Fruit fly (Drosophila melanogaster): ENCODE results near the gene CG13946.

CG13946 gene

dm6 chr2L:819315-820032, 43.1 kb downstream of the CG13946 start, which contains the start of the genes PGAP2 and Clp (continued):
- peak; percentile 13 for TF ChIP-seq Lpt (GFP tag; optimal IDR thresholded peaks at IDR 0.05)
- TF ChIP-seq Smox (GFP tag; optimal IDR thresholded peaks at IDR 0.05): no peak
- peak; percentile 64 for TF ChIP-seq cyc (GFP tag; optimal IDR thresholded peaks at IDR 0.05)
- TF ChIP-seq CG34406 (GFP tag; optimal IDR thresholded peaks at IDR 0.05): peak; percentile 38
- peak; percentile 2 for TF ChIP-seq CG6808 (GFP tag; optimal IDR thresholded peaks at IDR 0.05)
- no peak for TF ChIP-seq achi (GFP tag; optimal IDR thresholded peaks at IDR 0.05)
- no peak for TF ChIP-seq CG10631 (GFP tag; optimal IDR thresholded peaks at IDR 0.05)
- TF ChIP-seq CG7368 (GFP tag; optimal IDR thresholded peaks at IDR 0.05): peak; percentile 46
- peak; percentile 57 for TF ChIP-seq Sox15 (GFP tag; optimal IDR thresholded peaks at IDR 0.05)
- no peak for TF ChIP-seq Hr4 (GFP tag; optimal IDR thresholded peaks at IDR 0.05)
- TF ChIP-seq CG10669 (GFP tag; optimal IDR thresholded peaks at IDR 0.05): peak; percentile 57
- TF ChIP-seq Gug (GFP tag; IDR thresholded peaks at IDR 0.05): peak; percentile 50
- no peak for TF ChIP-seq CG6276 (GFP tag; optimal IDR thresholded peaks at IDR 0.05)
- peak; percentile 84 for TF ChIP-seq fkh (GFP tag; optimal IDR thresholded peaks at IDR 0.05)
- TF ChIP-seq dsx (GFP tag; optimal IDR thresholded peaks at IDR 0.05; ENCODE audit: poor library complexity, severe bottlenecking): no peak

DNA sequence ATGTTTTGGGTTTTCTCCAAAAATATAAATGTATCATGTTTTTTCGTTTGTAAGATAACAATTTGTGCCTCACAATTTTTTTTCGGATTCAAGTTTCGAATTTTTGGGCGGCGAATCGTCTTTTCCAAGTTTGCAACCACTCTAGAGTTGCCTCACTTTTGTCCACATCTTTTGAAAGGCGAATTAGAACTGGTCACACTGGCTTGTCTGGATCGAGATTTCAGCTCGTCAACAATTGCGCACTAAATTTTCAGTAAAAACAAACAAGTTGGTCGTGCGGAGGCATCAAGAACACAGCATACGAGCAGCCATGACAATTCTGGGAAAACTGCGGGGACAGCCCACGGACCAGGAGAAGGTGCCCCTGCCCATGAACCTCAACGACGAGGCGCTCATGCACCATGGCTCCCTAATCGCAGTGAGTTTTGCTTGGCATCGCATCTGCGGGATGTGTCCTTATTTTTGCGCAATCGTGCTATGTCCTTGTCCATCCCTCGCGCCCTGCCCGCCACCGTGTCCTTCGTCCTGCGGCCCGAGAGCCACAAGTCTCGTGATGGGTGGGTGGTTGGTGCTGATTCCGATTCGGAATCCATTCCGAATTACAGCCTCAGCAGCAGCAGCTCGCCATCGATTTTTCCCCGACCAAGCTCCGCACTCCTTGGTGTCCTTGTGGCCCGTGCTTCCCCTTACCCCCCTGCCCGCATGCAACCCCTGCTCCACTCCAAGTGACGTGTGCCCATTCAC, 45.1 kb downstream of the CG13946 start, which contains the start of gene CG3662:
TSS of gene CG3662 (plus strand) at position 48 of the 744 bp plus-strand sequence.
- 0 out of 3 replicates have a peak, but pooled peaks have one; percentile 22 for TF ChIP-seq CG8119 (GFP tag; IDR thresholded peaks at IDR 0.05)
- no peak for TF ChIP-seq CG9139 (GFP tag; optimal IDR thresholded peaks at IDR 0.05)
- TF ChIP-seq CG11902 (GFP tag; optimal IDR thresholded peaks at IDR 0.05): no peak
- no peak for TF ChIP-seq CG16779 (tag; optimal IDR thresholded peaks at IDR 0.05)
- no peak for TF ChIP-seq dac (GFP tag; optimal IDR thresholded peaks at IDR 0.05)
- TF ChIP-seq CG34406 (GFP tag; optimal IDR thresholded peaks at IDR 0.05): no peak
- TF ChIP-seq vri (GFP tag; optimal IDR thresholded peaks at IDR 0.05): no peak
- TF ChIP-seq CG11294 (GFP tag; IDR thresholded peaks at IDR 0.05): no peak
- no peak for TF ChIP-seq CG6792 (GFP tag; optimal IDR thresholded peaks at IDR 0.05)
- TF ChIP-seq Eip75B (GFP tag; optimal IDR thresholded peaks at IDR 0.05): no peak
- TF ChIP-seq Eip78C (GFP tag): peak; percentile 49
- peak; percentile 67 for TF ChIP-seq svp (GFP tag)
- TF ChIP-seq CG8632 (GFP tag; optimal IDR thresholded peaks at IDR 0.05): no peak
- TF ChIP-seq CG32006 (GFP tag; optimal IDR thresholded peaks at IDR 0.05): no peak
- TF ChIP-seq CG6808 (GFP tag; optimal IDR thresholded peaks at IDR 0.05): no peak
- peak; percentile 47 for TF ChIP-seq fkh (GFP tag; optimal IDR thresholded peaks at IDR 0.05)
- TF ChIP-seq Sox14 (GFP tag; optimal IDR thresholded peaks at IDR 0.05): peak; percentile 1
- no peak for TF ChIP-seq Blimp-1 (GFP tag; optimal IDR thresholded peaks at IDR 0.05)
- no peak for TF ChIP-seq Sox15 (GFP tag; optimal IDR thresholded peaks at IDR 0.05)
- no peak for TF ChIP-seq CG3032 (tag; optimal IDR thresholded peaks at IDR 0.05)
- TF ChIP-seq Ets21C (GFP tag; optimal IDR thresholded peaks at IDR 0.05): no peak

DNA sequence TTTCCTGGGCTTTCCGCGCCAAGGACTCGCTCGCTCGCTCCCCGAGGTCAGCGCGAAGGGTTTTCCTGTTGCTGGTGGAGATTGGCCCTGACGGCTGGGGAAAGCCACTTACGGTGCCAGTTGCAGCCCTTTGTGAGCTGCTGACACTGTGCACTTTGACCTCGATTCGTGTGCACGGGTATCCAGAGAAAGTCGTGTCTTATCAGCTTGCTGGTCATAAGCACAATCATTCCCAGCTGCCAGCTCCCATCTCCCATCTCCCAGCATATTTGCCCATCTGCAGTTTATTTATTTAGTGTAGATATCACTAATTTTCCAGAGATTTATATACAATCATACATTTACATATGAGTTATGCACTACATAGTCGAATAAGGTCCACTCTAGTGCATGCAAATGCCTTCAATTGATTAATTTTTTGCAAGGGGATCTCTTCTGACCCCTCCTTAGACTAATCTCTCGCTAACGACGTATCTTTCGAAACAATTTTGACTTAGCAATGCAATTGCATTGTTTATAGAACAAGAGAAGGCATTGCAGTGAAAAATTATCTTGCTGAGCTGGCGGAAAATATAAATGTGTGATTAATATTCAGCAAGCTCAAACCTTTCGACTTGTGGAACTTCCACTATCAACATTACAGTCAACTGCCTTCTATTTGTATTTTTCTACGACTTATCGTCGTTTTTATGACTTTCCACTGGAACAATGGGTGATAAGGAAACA, 45.8 kb downstream of the CG13946 start:
- TF ChIP-seq svp (GFP tag): peak; percentile 78
- TF ChIP-seq Hr38 (GFP tag; optimal IDR thresholded peaks at IDR 0.05): no peak
- TF ChIP-seq Eip78C (GFP tag): peak; percentile 73
- TF ChIP-seq CG15336 (GFP tag; IDR thresholded peaks at IDR 0.05): peak; percentile 14; the same call in 1 of the 2 replicates
- TF ChIP-seq CG8119 (GFP tag; IDR thresholded peaks at IDR 0.05): 0 out of 3 replicates have a peak, but pooled peaks have one; percentile 4
